Worm (Caenorhabditis elegans) whole organism, L4/young adult: ENCODE results near the gene chmp-7.

ENCODE experiments used
- W03F9.2 ChIP-seq: fragments of 150-350 bp; optimal IDR thresholded peaks from 2 replicates; lab custom pipeline; 2014; ENCODE audit warnings: missing biosample characterization, missing genetic modification characterization
- dao-5 ChIP-seq: sonication (generic microtip); optimal IDR thresholded peaks from 2 replicates; lab custom pipeline; 2016; ENCODE audit warnings: missing genotype, missing genetic modification characterization, moderate library complexity, missing compliant biosample characterization
- him-1 ChIP-seq: sonication (generic microtip); optimal IDR thresholded peaks from 2 replicates; lab custom pipeline; 2016; ENCODE audit warnings: missing genotype, missing genetic modification reagents, missing genetic modification characterization, missing compliant biosample characterization

chmp-7 gene

DNA sequence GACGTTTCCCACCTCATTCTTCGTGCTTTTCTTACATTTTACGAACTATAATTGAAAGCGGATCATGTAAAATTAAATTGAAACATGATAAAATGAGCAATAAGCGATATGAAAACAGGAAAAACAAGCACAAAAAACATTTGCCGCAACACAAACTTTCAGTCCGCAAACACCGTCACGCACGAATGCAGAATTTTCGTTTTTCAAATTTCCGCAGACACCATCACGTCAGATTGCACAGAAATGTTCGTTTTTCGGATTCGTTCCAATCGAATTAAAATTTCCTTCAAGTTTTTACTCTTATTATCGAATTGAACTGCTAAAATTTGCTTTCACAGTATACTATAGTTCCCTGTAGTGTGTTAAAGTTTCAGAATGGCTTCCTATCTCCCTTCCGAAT is at the start of gene chmp-7:
chmp-7 (plus strand) TSS at position 369 of the 400 bp plus-strand sequence.
- TF ChIP-seq him-1 (tag; lab: Kevin White, UChicago) (peak; percentile 62), dao-5 (tag; lab: Kevin White, UChicago) (no peak), W03F9.2 (tag; lab: Kevin White, UChicago) (no peak)

DNA sequence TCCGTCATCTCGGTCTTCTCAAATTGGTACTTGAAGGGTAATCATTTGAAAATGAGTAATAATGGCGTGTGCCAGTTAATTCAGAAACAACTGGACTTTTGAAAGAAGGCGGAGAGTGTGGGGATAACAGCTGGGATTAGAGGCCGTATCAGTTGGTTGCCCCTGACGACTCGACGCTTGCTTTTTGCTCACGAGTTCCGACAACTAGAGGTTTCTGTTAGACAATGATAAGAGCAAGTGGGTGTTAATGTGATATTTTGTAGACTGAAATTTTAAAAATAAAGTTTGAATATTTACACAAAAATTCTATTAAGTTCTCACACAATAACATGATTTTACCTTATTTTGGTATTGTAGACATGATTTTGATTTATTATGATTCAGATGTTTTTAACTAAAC is 49.7 kb upstream of the chmp-7 start, which contains the start of gene F44G4.7:
F44G4.7 (minus strand) TSS at position 101 of the 400 bp plus-strand sequence.
- TF ChIP-seq him-1 (tag; lab: Kevin White, UChicago) (no peak), W03F9.2 (tag; lab: Kevin White, UChicago) (no peak), dao-5 (tag; lab: Kevin White, UChicago) (no peak)

DNA sequence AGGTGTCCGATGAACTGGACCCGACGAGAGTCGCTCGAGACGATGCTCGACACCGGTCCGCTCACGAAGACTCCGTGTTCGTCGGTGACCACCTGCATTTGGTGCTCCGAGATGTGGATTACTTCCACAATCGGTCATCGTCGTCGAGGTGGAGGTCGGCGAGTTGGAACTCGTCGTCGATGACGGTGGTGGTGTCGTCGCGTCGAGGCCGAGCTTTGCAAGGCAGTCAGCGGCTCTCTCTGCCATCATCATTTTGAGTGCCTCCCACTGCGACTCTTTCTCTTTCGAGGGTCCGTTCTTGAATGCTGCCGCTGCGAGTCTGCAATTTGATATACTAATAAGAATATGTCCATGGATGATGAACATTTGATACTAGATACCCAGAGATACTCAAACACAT is 47.0 kb upstream of the chmp-7 start:
- TF ChIP-seq W03F9.2 (tag; lab: Kevin White, UChicago) (no peak), him-1 (tag; lab: Kevin White, UChicago) (no peak), dao-5 (tag; lab: Kevin White, UChicago) (no peak)

DNA sequence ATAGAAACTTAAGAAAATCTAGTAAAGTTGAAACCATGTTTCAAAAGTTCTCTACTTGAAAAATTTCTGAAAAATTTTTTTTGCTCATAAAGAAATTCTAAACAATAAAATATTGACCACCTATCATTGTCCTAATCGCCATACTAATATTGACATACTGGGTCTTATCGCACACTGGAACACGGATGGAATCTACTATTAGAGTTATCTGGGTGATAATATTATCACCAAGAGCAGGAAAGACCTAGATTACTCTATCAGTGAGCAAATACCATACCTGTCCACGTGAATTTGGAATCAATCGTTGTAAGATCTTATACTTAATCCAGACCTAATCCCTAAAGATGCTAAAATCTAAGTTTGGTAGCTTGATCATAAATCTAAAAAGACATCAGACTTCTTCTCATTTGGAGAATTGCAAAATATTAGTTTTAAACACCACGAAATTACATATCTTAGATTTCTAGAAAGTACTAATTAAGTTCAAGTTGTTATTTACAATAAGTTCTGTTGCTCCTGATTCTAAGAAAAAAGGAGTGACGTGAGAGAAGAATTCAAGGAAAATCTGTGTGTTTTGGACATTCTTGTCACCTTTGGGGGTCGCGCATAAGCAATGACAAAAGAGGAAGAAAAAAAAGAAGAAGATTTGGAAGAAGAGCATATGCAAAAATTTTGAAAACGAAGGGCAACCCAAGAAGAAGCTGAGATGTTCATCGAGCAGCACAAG is 44.6 kb upstream of the chmp-7 start:
- TF ChIP-seq W03F9.2 (tag; lab: Kevin White, UChicago) (no peak), dao-5 (tag; lab: Kevin White, UChicago) (no peak), him-1 (tag; lab: Kevin White, UChicago) (no peak)

DNA sequence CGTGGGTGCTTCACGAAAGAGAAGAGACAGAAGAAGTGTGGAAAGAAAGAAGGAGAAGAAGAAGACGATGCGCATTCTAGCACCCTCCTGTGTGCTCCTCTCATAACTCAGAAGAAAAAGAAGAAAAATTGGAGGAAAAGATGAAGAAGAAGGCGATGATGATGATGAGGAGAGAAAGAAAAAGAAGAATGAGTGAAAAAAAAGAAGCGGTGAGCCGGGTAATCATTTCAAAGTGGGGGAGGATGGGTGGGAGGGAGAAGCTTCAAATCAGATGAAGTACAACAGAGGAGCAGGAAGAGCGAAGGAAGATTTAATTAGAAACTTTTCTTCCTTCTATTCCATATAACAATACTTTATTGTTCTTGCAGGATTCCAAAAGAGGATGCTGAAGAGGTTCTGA is 44.1 kb upstream of the chmp-7 start:
- TF ChIP-seq W03F9.2 (tag; lab: Kevin White, UChicago) = no peak
- no peak for TF ChIP-seq dao-5 (tag; lab: Kevin White, UChicago)
- no peak for TF ChIP-seq him-1 (tag; lab: Kevin White, UChicago)

DNA sequence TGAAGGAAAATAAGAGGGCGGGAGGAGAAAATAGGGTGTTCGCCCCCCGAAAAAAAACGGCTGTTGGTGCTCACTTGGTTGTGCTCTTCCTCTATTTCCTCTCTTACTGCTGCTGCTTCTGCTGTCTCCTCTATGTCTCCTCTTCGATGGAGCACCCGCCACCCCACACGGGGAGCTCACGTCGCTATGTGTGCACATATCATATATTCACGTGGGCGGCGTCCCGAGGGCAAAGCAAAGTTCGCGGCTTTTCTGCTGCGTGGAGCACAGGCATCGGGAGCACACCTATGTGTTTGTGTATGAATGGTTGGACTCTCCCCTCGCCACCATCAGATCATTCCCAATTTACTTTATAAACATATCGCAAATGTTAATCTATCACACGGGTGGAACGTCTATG is 41.4 kb upstream of the chmp-7 start:
- no peak for TF ChIP-seq W03F9.2 (tag; lab: Kevin White, UChicago)
- TF ChIP-seq dao-5 (tag; lab: Kevin White, UChicago) = no peak
- no peak for TF ChIP-seq him-1 (tag; lab: Kevin White, UChicago)

DNA sequence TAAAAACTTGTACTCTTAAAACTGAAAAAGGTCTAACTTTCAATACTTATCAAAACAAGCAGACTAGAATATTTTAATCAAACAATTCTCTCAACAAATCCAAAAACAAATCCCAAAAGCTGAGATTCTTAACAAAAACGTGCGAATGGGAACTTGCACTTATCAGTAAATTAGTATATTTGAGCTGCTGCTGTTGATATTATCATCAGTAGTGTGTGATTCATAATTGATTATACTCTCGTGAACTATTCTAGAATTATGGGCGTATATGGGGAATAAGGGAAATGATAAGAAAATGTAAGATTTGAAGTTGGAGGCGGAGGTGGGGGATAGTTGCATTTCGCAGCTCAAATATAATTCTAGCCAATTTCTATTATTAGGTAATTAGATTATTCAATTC is 40.6 kb upstream of the chmp-7 start:
- TF ChIP-seq dao-5 (tag; lab: Kevin White, UChicago) = no peak
- no peak for TF ChIP-seq W03F9.2 (tag; lab: Kevin White, UChicago)
- TF ChIP-seq him-1 (tag; lab: Kevin White, UChicago) = no peak

DNA sequence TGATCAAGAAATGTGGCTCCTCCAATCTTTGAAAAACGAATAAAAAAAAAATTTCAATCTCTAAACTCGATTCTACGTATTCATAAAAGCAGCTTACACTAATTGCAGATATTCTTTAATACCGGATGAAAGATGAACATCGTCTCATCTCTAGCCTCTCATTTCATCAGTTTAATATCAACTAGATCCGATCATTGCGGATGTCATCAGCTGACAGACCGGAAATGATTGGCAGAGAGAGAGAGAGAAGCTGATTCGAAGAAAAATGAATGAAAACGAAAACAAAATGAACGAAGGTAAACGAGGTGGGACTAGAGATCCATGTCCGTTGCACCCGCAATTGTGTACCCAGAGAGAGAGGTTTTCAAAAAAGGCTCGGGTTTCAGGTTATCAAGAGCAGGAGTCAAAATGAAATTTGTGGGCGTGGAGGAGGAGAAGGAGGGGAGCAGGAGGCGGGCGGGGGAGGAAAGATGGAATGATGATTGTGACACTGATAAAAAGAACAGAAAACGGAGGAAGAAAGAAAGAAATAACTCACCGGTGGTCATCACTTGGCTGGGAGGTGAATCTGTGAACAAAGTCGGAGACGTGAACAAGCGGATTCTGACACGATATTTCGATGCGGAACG is 39.8 kb upstream of the chmp-7 start:
- TF ChIP-seq him-1 (tag; lab: Kevin White, UChicago) = no peak
- no peak for TF ChIP-seq dao-5 (tag; lab: Kevin White, UChicago)
- TF ChIP-seq W03F9.2 (tag; lab: Kevin White, UChicago) = no peak

DNA sequence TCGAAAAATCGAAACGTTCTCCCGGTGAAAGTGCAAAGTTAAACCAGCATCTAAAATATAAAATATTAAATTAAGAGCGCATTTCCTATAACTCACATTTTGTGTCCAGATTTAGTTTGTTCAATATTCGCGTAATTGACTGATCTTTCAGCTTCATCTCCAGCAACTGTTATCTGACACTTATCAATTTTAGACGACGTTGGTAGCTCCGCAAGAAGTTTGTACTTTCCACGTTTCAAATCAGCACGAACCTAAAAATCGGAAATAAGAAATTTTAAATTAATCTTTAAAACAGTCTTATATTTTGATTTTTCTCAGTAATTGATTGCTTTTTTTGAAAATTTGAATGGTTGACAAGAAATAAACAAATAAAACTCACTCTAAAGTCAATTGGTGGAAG is 37.1 kb upstream of the chmp-7 start:
- TF ChIP-seq W03F9.2 (tag; lab: Kevin White, UChicago) = no peak
- no peak for TF ChIP-seq dao-5 (tag; lab: Kevin White, UChicago)
- TF ChIP-seq him-1 (tag; lab: Kevin White, UChicago) = no peak

DNA sequence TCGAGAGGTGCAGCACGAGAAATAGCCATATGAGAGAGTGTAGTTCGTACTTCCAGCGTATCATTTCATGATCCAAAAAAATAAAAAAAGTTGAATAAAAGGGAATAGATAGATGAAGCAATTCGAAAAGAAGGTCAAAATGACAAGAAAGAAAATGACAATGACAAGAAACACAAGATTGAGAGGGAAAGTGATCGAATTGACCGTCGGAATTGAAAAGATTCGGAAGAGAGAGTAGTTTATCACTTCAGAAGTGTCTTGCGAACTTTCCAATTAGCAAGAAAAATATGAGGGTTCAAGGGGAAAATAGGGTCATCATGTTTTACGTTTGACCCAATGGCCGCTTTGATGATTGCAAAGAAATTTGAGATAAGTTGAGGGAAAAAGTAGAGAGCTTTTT is 35.1 kb upstream of the chmp-7 start, which contains the start of gene dep-1:
dep-1 (minus strand) TSS at position 95 of the 400 bp plus-strand sequence.
- TF ChIP-seq W03F9.2 (tag; lab: Kevin White, UChicago) (no peak), dao-5 (tag; lab: Kevin White, UChicago) (no peak), him-1 (tag; lab: Kevin White, UChicago) (no peak)

DNA sequence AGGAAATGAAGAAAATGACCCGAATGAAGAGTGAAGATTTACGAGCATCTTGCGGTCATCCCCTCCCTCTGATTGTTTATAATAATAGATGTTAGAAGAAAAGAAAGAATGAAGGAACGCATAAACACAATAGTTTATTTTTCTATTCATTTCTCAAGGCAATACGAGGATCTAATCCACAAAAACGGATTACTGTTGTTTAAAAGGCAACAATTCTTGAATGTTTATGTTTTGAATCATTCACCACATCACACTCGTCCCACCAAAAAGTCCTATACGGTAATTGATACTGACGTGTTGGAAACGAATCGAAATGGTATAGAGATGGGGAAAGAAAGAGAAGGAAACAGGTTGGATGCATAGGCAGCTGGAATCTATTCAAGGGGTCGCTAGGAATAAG is 33.1 kb upstream of the chmp-7 start:
- TF ChIP-seq dao-5 (tag; lab: Kevin White, UChicago) (no peak), him-1 (tag; lab: Kevin White, UChicago) (no peak), W03F9.2 (tag; lab: Kevin White, UChicago) (no peak)

DNA sequence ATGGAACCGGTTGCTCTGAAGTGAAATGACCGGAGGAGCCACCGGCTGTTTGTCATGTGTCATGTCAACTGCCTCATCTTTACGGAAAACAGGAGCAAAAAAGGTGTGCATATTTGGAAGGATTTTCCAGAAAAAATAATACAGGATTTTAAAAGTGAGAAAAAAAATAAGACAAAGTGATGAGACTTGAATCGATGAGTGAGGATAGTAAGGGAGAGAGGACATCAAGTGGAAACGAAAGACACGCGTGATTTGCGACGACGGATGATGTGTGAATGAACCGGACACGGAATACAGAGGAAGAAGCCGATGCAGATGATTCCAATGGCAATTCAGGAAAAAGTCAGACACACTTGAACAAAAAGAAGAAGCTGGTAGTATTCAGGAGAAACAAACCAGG is 30.5 kb upstream of the chmp-7 start:
- TF ChIP-seq him-1 (tag; lab: Kevin White, UChicago) = no peak
- TF ChIP-seq dao-5 (tag; lab: Kevin White, UChicago) = no peak
- TF ChIP-seq W03F9.2 (tag; lab: Kevin White, UChicago) = no peak

DNA sequence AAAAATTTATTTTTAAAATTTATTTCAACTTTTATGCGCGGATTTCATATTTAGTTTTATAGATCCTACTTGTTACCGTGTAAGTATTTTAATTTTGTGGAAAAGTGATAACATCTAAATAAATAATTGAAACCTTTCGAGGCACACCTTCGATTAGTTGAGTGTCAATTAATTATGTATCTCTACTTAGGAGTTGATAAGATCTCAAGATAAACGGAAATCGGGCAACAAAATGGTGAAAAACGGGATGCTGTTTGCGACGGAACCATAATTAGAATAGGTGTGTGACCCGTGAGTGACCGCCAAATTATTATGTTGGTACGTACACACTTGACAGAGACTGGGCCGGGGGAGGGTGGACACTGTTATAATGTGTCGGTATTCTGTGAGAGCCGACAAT is 28.4 kb upstream of the chmp-7 start:
- TF ChIP-seq W03F9.2 (tag; lab: Kevin White, UChicago) (no peak), him-1 (tag; lab: Kevin White, UChicago) (no peak), dao-5 (tag; lab: Kevin White, UChicago) (no peak)
